Worm (Caenorhabditis elegans) whole organism, L4 larva: ENCODE measurements around the gene irld-59.

Experiments
- aha-1 ChIP-seq: fragments of 150-350 bp; peaks from one replicate; lab custom pipeline; 2014; ENCODE audit warnings: missing biosample characterization, missing genetic modification characterization
- ceh-82 ChIP-seq: sonication (generic microtip); optimal IDR thresholded peaks from 2 replicates; lab custom pipeline; 2017; ENCODE audit warnings: missing biosample characterization, missing genetic modification characterization
- cey-2 ChIP-seq: sonication (generic microtip); optimal IDR thresholded peaks from 3 replicates; lab custom pipeline; 2017; ENCODE audit warnings: missing genetic modification characterization, mild to moderate bottlenecking, missing compliant biosample characterization, antibody characterized with exemption, borderline replicate concordance; ENCODE audit not compliant: insufficient read depth
- egl-27 ChIP-seq: sonication (generic microtip); optimal IDR thresholded peaks from 3 replicates; lab custom pipeline; 2017; ENCODE audit warnings: missing biosample characterization, missing genetic modification reagents, missing genetic modification characterization
- fkh-10 ChIP-seq: fragments of 150-350 bp; optimal IDR thresholded peaks from 2 replicates; lab custom pipeline; 2014; ENCODE audit warnings: missing biosample characterization, missing genetic modification reagents, missing genetic modification characterization
- jun-1 ChIP-seq: fragments of 150-350 bp; optimal IDR thresholded peaks from 2 replicates; lab custom pipeline; 2014; ENCODE audit warnings: missing biosample characterization, missing genetic modification reagents, missing genetic modification characterization
- lir-3 ChIP-seq: sonication (generic microtip); optimal IDR thresholded peaks from 2 replicates; lab custom pipeline; 2016; ENCODE audit warnings: mild to moderate bottlenecking, missing genetic modification characterization, missing compliant biosample characterization
- mdl-1 ChIP-seq, 2 experiments: fragments of 150-350 bp in 1 of 2; sonication (generic microtip) in 1 of 2; optimal IDR thresholded peaks; 2 replicates each; lab custom pipeline; 2014 to 2017; ENCODE audit warnings: missing biosample characterization in 2 of 2, missing genetic modification characterization in 2 of 2
- mxl-2 ChIP-seq: fragments of 200-800 bp; sonication (Bioruptor generic); conservative IDR thresholded peaks from 2 replicates; pipeline ENCODE4 v1.3.6; 2022; ENCODE audit warnings: missing genetic modification reagents, missing genetic modification characterization, missing compliant biosample characterization
- nhr-42 ChIP-seq: fragments of 200-800 bp; sonication (Bioruptor generic); IDR thresholded peaks from 2 replicates; pipeline ENCODE4 v1.3.6; 2022; ENCODE audit warnings: missing genetic modification characterization, missing compliant biosample characterization
- nhr-76 ChIP-seq: fragments of 150-350 bp; optimal IDR thresholded peaks from 2 replicates; lab custom pipeline; 2014; ENCODE audit warnings: missing biosample characterization, missing genetic modification characterization
- set-16 ChIP-seq: fragments of 200-800 bp; sonication (Bioruptor generic); IDR thresholded peaks from 2 replicates; pipeline ENCODE4 v1.3.6; 2022; ENCODE audit warnings: missing genetic modification reagents, missing genetic modification characterization, missing compliant biosample characterization
- skn-1 ChIP-seq: fragments of 150-350 bp; optimal IDR thresholded peaks from 2 replicates; lab custom pipeline; 2014; ENCODE audit warnings: missing biosample characterization, missing genetic modification characterization
- snpc-4 ChIP-seq: fragments of 150-350 bp; optimal IDR thresholded peaks from 2 replicates; lab custom pipeline; 2014; ENCODE audit warnings: missing biosample characterization, missing genetic modification characterization

ce11 chrIV:15315502-15315901 lies 21.4 kb upstream of the irld-59 start:
- TF ChIP-seq ceh-82 (tag; lab: Kevin White, UChicago) (no peak), egl-27 (tag; lab: Kevin White, UChicago) (no peak), nhr-76 (tag; lab: Kevin White, UChicago) (no peak), set-16 (no peak), fkh-10 (GFP tag; lab: Kevin White, UChicago) (no peak), cey-2 (tag; lab: Kevin White, UChicago) (no peak), aha-1 (tag; lab: Kevin White, UChicago) (no peak), skn-1 (no peak), jun-1 (tag; lab: Kevin White, UChicago) (no peak), mxl-2 (GFP tag; lab: Robert Waterston, UW) (no peak), mdl-1 (tag; optimal IDR thresholded peaks at IDR 0.05; lab: Kevin White, UChicago) (no peak), snpc-4 (tag; lab: Kevin White, UChicago) (no peak), lir-3 (tag; lab: Kevin White, UChicago) (no peak), nhr-42 (no peak)
